Worm (Caenorhabditis elegans): Measurements from ENCODE around the gene F26F12.3.

DNA sequence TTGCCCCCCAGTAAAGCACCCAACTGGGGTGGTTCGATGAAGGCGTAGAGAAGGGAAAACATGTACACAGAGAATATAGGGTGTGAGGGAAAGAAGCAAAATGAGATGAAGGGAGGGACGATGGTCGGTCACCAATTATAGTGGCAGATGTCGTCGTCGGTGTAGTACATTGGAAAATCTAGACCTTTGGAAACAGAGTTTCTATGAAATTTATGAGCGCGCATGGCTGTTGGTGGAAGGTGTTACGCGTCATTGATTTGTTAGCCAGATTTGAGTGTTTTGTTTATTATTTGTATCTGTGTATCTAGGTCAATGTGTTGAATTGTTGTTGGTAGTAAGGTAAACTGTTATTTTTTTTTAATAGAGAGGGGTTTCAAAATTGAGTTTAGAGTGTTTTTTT is 1.2 kb upstream of the F26F12.3 start:
- TF ChIP-seq ceh-28 (tag; optimal IDR thresholded peaks at IDR 0.05) (no peak), nhr-76 (tag; optimal IDR thresholded peaks at IDR 0.05) (no peak), ZK546.5 (tag; optimal IDR thresholded peaks at IDR 0.05) (no peak), pqm-1 (tag; optimal IDR thresholded peaks at IDR 0.05) (no peak), jun-1 (tag; optimal IDR thresholded peaks at IDR 0.05) (no peak), dpl-1 (GFP tag; optimal IDR thresholded peaks at IDR 0.05) (no peak), vab-7 (GFP tag; IDR thresholded peaks at IDR 0.05) (no peak), spr-3 (GFP tag; optimal IDR thresholded peaks at IDR 0.05) (no peak), nhr-41 (GFP tag; IDR thresholded peaks at IDR 0.05) (no peak), skn-1 (tag; optimal IDR thresholded peaks at IDR 0.05) (no peak)

Measured in whole organism, L4 larva.